Worm (Caenorhabditis elegans): Measurements from ENCODE around the gene par-4.

- TF ChIP-seq nfya-1 (tag; optimal IDR thresholded peaks at IDR 0.05; ENCODE audit: borderline replicate concordance, insufficient read depth) (no peak), snpc-1.3 (tag; optimal IDR thresholded peaks at IDR 0.05; ENCODE audit: insufficient read depth) (no peak), snpc-4 (GFP tag; optimal IDR thresholded peaks at IDR 0.05) (no peak), snpc-4 (tag; optimal IDR thresholded peaks at IDR 0.05) (no peak), rec-8 (tag; optimal IDR thresholded peaks at IDR 0.05) (no peak), repo-1 (tag; optimal IDR thresholded peaks at IDR 0.05) (no peak), ets-4 (GFP tag; optimal IDR thresholded peaks at IDR 0.05) (no peak)
Measured at ce11 chrV:18098387-18098786, at the start of gene par-4.

All from whole organism, young adult.